Worm (Caenorhabditis elegans): ENCODE results near the gene C06E1.7.

Gene C06E1.7

DNA sequence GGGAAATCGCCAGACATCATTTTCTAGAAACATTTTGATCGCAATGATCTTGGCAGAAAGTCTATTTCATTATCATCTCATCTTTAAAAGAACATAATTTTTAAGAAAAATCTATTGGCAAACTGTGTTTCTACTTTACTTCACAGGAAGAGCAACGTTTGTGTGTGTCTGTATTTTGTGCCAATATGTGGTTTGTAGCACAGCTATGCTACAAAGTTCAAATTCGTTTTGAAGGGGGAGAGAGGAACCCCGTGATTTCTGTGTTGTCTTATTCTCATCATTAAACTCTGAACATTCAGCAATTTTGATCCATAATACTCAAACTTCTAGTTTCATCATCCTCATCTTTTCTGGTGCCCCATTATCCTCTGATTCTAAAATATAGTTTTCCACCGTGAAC is 41.8 kb downstream of the C06E1.7 start:
- TF ChIP-seq tbx-2 (tag; optimal IDR thresholded peaks at IDR 0.05) (no peak), efl-3 (GFP tag; optimal IDR thresholded peaks at IDR 0.05) (no peak), mdl-1 (tag; optimal IDR thresholded peaks at IDR 0.05) (no peak), jun-1 (tag; optimal IDR thresholded peaks at IDR 0.05) (no peak), ceh-88 (GFP tag; IDR thresholded peaks at IDR 0.05) (no peak), nhr-76 (tag; optimal IDR thresholded peaks at IDR 0.05) (no peak), mep-1 (tag; optimal IDR thresholded peaks at IDR 0.05) (no peak), snu-23 (GFP tag; optimal IDR thresholded peaks at IDR 0.05) (no peak)

DNA sequence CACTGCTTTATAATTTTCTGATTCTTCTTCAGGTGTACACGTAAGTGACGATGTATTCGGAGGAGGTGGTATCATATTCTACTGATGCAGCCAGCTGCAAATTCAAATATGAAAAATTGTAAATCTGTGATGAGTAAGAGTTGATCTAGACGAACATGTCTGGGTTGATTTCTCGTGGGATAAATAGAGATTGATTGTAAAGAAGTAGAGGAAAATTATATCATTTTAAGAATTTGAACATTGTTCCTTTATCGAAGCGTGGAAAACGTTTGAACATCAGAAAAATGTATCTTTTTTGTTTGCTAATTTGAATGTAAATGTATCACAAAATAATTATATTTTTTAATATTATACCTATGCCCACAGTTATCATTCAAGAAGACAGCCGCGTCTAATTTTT is 48.0 kb downstream of the C06E1.7 start, which contains the start of gene ZC21.6:
Gene ZC21.6, minus strand, starts transcription at position 101 of the 400 bp plus-strand sequence.
- TF ChIP-seq hlh-17 (GFP tag; optimal IDR thresholded peaks at IDR 0.05; ENCODE audit: borderline replicate concordance) (no peak), egl-13 (tag; optimal IDR thresholded peaks at IDR 0.05) (no peak), nhr-90 (tag; optimal IDR thresholded peaks at IDR 0.05; ENCODE audit: poor library complexity) (no peak), sup-37 (GFP tag; optimal IDR thresholded peaks at IDR 0.05) (no peak), nhr-11 (tag; optimal IDR thresholded peaks at IDR 0.05) (no peak), skn-1 (tag; optimal IDR thresholded peaks at IDR 0.05) (no peak), nhr-12 (tag; optimal IDR thresholded peaks at IDR 0.05) (no peak), nhr-47 (tag; optimal IDR thresholded peaks at IDR 0.05) (no peak), egl-27 (tag; optimal IDR thresholded peaks at IDR 0.05) (no peak), C04F5.9 (tag; optimal IDR thresholded peaks at IDR 0.05) (no peak), nhr-237 (tag; optimal IDR thresholded peaks at IDR 0.05) (no peak), isw-1 (GFP tag; IDR thresholded peaks at IDR 0.05) (no peak), lin-35 (GFP tag; optimal IDR thresholded peaks at IDR 0.05) (no peak), nhr-20 (tag; optimal IDR thresholded peaks at IDR 0.05) (no peak)
